Fruit fly (Drosophila melanogaster) whole organism, pupa: ENCODE data around the gene CG33647.

Experiments
- CG12605 ChIP-seq: fragments of 200-800 bp; sonication (Bioruptor generic); IDR thresholded peaks from 2 replicates; pipeline ENCODE4 v1.3.6; 2022; ENCODE audit warnings: missing biosample characterization, missing genetic modification characterization
- CG14655 ChIP-seq: fragments of 200-800 bp; sonication (Bioruptor generic); optimal IDR thresholded peaks from 3 replicates; lab custom pipeline; 2017; ENCODE audit warnings: mild to moderate bottlenecking, missing biosample characterization, missing genetic modification reagents, missing genetic modification characterization
- CG17806 ChIP-seq: fragments of 200-800 bp; sonication (Bioruptor generic); optimal IDR thresholded peaks from 2 replicates; lab custom pipeline; 2018; ENCODE audit warnings: missing biosample characterization, mild to moderate bottlenecking, missing genetic modification characterization, moderate library complexity
- CG32121 ChIP-seq: fragments of 200-800 bp; sonication (Bioruptor generic); IDR thresholded peaks from 2 replicates; pipeline ENCODE4 v1.3.6; 2022; ENCODE audit warnings: missing biosample characterization, missing genetic modification characterization
- CG34367 ChIP-seq: fragments of 200-800 bp; sonication (Bioruptor generic); optimal IDR thresholded peaks from 2 replicates; lab custom pipeline; 2018; ENCODE audit warnings: missing biosample characterization, mild to moderate bottlenecking, missing genetic modification characterization
- CG8159 ChIP-seq: fragments of 200-800 bp; sonication (Bioruptor generic); optimal IDR thresholded peaks from 3 replicates; lab custom pipeline; 2018; ENCODE audit warnings: missing biosample characterization, mild to moderate bottlenecking, missing genetic modification characterization, moderate library complexity
- CG9948 ChIP-seq: fragments of 200-800 bp; sonication (Bioruptor generic); optimal IDR thresholded peaks from 2 replicates; lab custom pipeline; 2018; ENCODE audit warnings: missing biosample characterization, mild to moderate bottlenecking, missing genetic modification characterization, moderate library complexity
- Ets98B ChIP-seq: fragments of 200-800 bp; sonication (Bioruptor generic); IDR thresholded peaks from 2 replicates; pipeline ENCODE4 v1.3.6; 2022; ENCODE audit warnings: missing biosample characterization, missing genetic modification characterization
- Pif1B ChIP-seq: fragments of 200-800 bp; sonication (Bioruptor generic); optimal IDR thresholded peaks from 3 replicates; lab custom pipeline; 2016; ENCODE audit warnings: missing biosample characterization, missing genetic modification characterization
- Snoo ChIP-seq: fragments of 200-800 bp; sonication (Bioruptor generic); optimal IDR thresholded peaks from 3 replicates; lab custom pipeline; 2017; ENCODE audit warnings: missing biosample characterization, mild to moderate bottlenecking, missing genetic modification characterization, inconsistent platforms
- fd96Ca ChIP-seq: fragments of 200-800 bp; sonication (Bioruptor generic); IDR thresholded peaks from 3 replicates; pipeline ENCODE4 v1.3.6; 2022; ENCODE audit warnings: missing biosample characterization, missing genetic modification characterization
- gl ChIP-seq: fragments of 200-800 bp; sonication (Bioruptor generic); optimal IDR thresholded peaks from 2 replicates; lab custom pipeline; 2018; ENCODE audit warnings: missing biosample characterization, mild to moderate bottlenecking, missing genetic modification characterization

dm6 chr3L:19198772-19199171 lies 37.4 kb upstream of the CG33647 start:
- TF ChIP-seq CG9948 (tag; lab: Kevin White, UChicago) = no peak
- TF ChIP-seq CG34367 (tag; lab: Kevin White, UChicago) = no peak
- no peak for TF ChIP-seq CG17806
- no peak for TF ChIP-seq CG8159 (tag; lab: Kevin White, UChicago)
- TF ChIP-seq CG12605 (GFP tag; lab: Robert Waterston, UW) = no peak
- no peak for TF ChIP-seq CG32121
- TF ChIP-seq gl = no peak
- TF ChIP-seq fd96Ca (GFP tag; lab: Robert Waterston, UW) = no peak
- no peak for TF ChIP-seq Ets98B (GFP tag; lab: Robert Waterston, UW)
- no peak for TF ChIP-seq Pif1B
- no peak for TF ChIP-seq CG14655 (GFP tag; lab: Kevin White, UChicago)
- TF ChIP-seq Snoo = no peak
